Worm (Caenorhabditis elegans) whole organism, L4 larva: ENCODE data around the gene C14H10.2.

Experiments used
- D1046.2 ChIP-seq: fragments of 200-800 bp; sonication (Bioruptor generic); IDR thresholded peaks from 2 replicates; pipeline ENCODE4 v1.3.6; 2022; ENCODE audit warnings: missing genetic modification characterization, missing compliant biosample characterization
- R02D3.7 ChIP-seq: fragments of 150-350 bp; sonication (generic microtip); optimal IDR thresholded peaks from 3 replicates; lab custom pipeline; 2014; ENCODE audit warnings: missing biosample characterization, missing genetic modification characterization
- Y105C5A.15 ChIP-seq: fragments of 200-800 bp; sonication (Bioruptor generic); IDR thresholded peaks from 2 replicates; pipeline ENCODE4 v1.3.6; 2022; ENCODE audit warnings: missing genetic modification characterization, missing compliant biosample characterization
- Y48G9A.11 ChIP-seq: fragments of 200-800 bp; sonication (Bioruptor generic); IDR thresholded peaks from 2 replicates; pipeline ENCODE4 v1.3.6; 2022; ENCODE audit warnings: missing genetic modification reagents, missing genetic modification characterization, missing compliant biosample characterization
- Y5F2A.4 ChIP-seq: fragments of 200-800 bp; sonication (Bioruptor generic); optimal IDR thresholded peaks from 2 replicates; lab custom pipeline; 2018; ENCODE audit warnings: mild to moderate bottlenecking, missing genetic modification characterization, missing compliant biosample characterization
- aly-2 ChIP-seq: sonication (generic microtip); optimal IDR thresholded peaks from 2 replicates; lab custom pipeline; 2018; ENCODE audit warnings: missing biosample characterization, missing genetic modification characterization
- ceh-20 ChIP-seq: fragments of 200-800 bp; sonication (Bioruptor generic); IDR thresholded peaks from 2 replicates; pipeline ENCODE4 v1.3.6; 2022; ENCODE audit warnings: missing genetic modification reagents, missing genetic modification characterization, missing compliant biosample characterization
- ceh-28 ChIP-seq: fragments of 150-350 bp; optimal IDR thresholded peaks from 2 replicates; lab custom pipeline; 2014; ENCODE audit warnings: missing biosample characterization, missing genetic modification reagents, missing genetic modification characterization
- ceh-44 ChIP-seq: fragments of 200-800 bp; sonication (Bioruptor generic); IDR thresholded peaks from 2 replicates; pipeline ENCODE4 v1.3.6; 2022; ENCODE audit warnings: missing genetic modification reagents, missing genetic modification characterization, missing compliant biosample characterization
- ceh-62 ChIP-seq: sonication (generic microtip); optimal IDR thresholded peaks from 2 replicates; lab custom pipeline; 2017; ENCODE audit warnings: missing biosample characterization, missing genetic modification characterization
- ceh-82 ChIP-seq: sonication (generic microtip); optimal IDR thresholded peaks from 2 replicates; lab custom pipeline; 2017; ENCODE audit warnings: missing biosample characterization, missing genetic modification characterization
- cey-2 ChIP-seq: sonication (generic microtip); optimal IDR thresholded peaks from 3 replicates; lab custom pipeline; 2017; ENCODE audit warnings: missing genetic modification characterization, mild to moderate bottlenecking, missing compliant biosample characterization, antibody characterized with exemption, borderline replicate concordance; ENCODE audit not compliant: insufficient read depth
- daf-16 ChIP-seq, 3 experiments: sonication (generic microtip); optimal IDR thresholded peaks; 2 replicates each; lab custom pipeline; 2016 to 2017; ENCODE audit warnings: missing genetic modification characterization in 3 of 3, missing genetic modification reagents in 3 of 3, mild to moderate bottlenecking in 2 of 3, missing compliant biosample characterization in 2 of 3, missing biosample characterization in 1 of 3, moderate library complexity in 1 of 3
- daf-19 ChIP-seq: fragments of 200-800 bp; sonication (Bioruptor generic); conservative IDR thresholded peaks from 2 replicates; pipeline ENCODE4 v1.3.6; 2022; ENCODE audit warnings: missing genetic modification characterization, missing compliant biosample characterization
- daf-8 ChIP-seq: fragments of 200-800 bp; sonication (Bioruptor generic); IDR thresholded peaks from 2 replicates; pipeline ENCODE4 v1.3.6; 2022; ENCODE audit warnings: missing genetic modification characterization, missing compliant biosample characterization
- dmd-6 ChIP-seq: fragments of 200-800 bp; sonication (Bioruptor generic); IDR thresholded peaks from 2 replicates; pipeline ENCODE4 v1.3.6; 2022; ENCODE audit warnings: missing genetic modification reagents, missing genetic modification characterization, missing compliant biosample characterization
- dmd-8 ChIP-seq: fragments of 200-800 bp; sonication (Bioruptor generic); IDR thresholded peaks from 2 replicates; pipeline ENCODE4 v1.3.6; 2022; ENCODE audit warnings: missing genetic modification characterization, missing compliant biosample characterization
- dmd-9 ChIP-seq: fragments of 200-800 bp; sonication (Bioruptor generic); IDR thresholded peaks from 2 replicates; pipeline ENCODE4 v1.3.6; 2022; ENCODE audit warnings: missing genetic modification reagents, missing genetic modification characterization, missing compliant biosample characterization
- dve-1 ChIP-seq: sonication (generic microtip); optimal IDR thresholded peaks from 2 replicates; lab custom pipeline; 2017; ENCODE audit warnings: antibody characterized with exemption, mild to moderate bottlenecking, missing genetic modification characterization, missing compliant biosample characterization; ENCODE audit not compliant: insufficient read depth
- fkh-10 ChIP-seq: fragments of 150-350 bp; optimal IDR thresholded peaks from 2 replicates; lab custom pipeline; 2014; ENCODE audit warnings: missing biosample characterization, missing genetic modification reagents, missing genetic modification characterization
- fos-1 ChIP-seq: fragments of 150-350 bp; optimal IDR thresholded peaks from 2 replicates; lab custom pipeline; 2014; ENCODE audit warnings: missing biosample characterization, missing genetic modification characterization
- hlh-11 ChIP-seq: fragments of 200-800 bp; sonication (Bioruptor generic); optimal IDR thresholded peaks from 2 replicates; lab custom pipeline; 2018; ENCODE audit warnings: mild to moderate bottlenecking, missing genetic modification characterization, missing compliant biosample characterization
- hmg-1.1 ChIP-seq: fragments of 200-800 bp; sonication (Bioruptor generic); IDR thresholded peaks from 2 replicates; pipeline ENCODE4 v1.3.6; 2022; ENCODE audit warnings: missing genetic modification reagents, missing genetic modification characterization, missing compliant biosample characterization
- lim-7 ChIP-seq: fragments of 200-800 bp; sonication (Bioruptor generic); IDR thresholded peaks from 2 replicates; pipeline ENCODE4 v1.3.6; 2022; ENCODE audit warnings: missing genetic modification characterization, missing compliant biosample characterization
- lin-1 ChIP-seq: fragments of 200-800 bp; sonication (Bioruptor generic); IDR thresholded peaks from 2 replicates; pipeline ENCODE4 v1.3.6; 2022; ENCODE audit warnings: missing genetic modification reagents, missing genetic modification characterization, missing compliant biosample characterization
- lin-13 ChIP-seq: fragments of 150-350 bp; optimal IDR thresholded peaks from 2 replicates; lab custom pipeline; 2014; ENCODE audit warnings: missing biosample characterization, missing genetic modification reagents, missing genetic modification characterization
- lin-15B ChIP-seq: fragments of 150-350 bp; sonication (generic microtip); optimal IDR thresholded peaks from 3 replicates; lab custom pipeline; 2014; ENCODE audit warnings: missing biosample characterization, missing genetic modification characterization
- lin-29 ChIP-seq: fragments of 200-800 bp; sonication (Bioruptor generic); IDR thresholded peaks from 2 replicates; pipeline ENCODE4 v1.3.6; 2022; ENCODE audit warnings: missing genetic modification reagents, missing genetic modification characterization, missing compliant biosample characterization
- lin-38 ChIP-seq: fragments of 200-800 bp; sonication (Bioruptor generic); IDR thresholded peaks from 2 replicates; pipeline ENCODE4 v1.3.6; 2022; ENCODE audit warnings: missing genetic modification reagents, missing genetic modification characterization, missing compliant biosample characterization
- lin-39 ChIP-seq: fragments of 150-350 bp; optimal IDR thresholded peaks from 2 replicates; lab custom pipeline; 2014; ENCODE audit warnings: missing biosample characterization, missing genetic modification reagents, missing genetic modification characterization
- lir-3 ChIP-seq: sonication (generic microtip); optimal IDR thresholded peaks from 2 replicates; lab custom pipeline; 2016; ENCODE audit warnings: mild to moderate bottlenecking, missing genetic modification characterization, missing compliant biosample characterization
- lsy-2 ChIP-seq, 2 experiments: fragments of 150-350 bp in 1 of 2; sonication (generic microtip) in 1 of 2; optimal IDR thresholded peaks; 2 replicates each; lab custom pipeline; 2014 to 2017; ENCODE audit warnings: missing biosample characterization in 2 of 2, missing genetic modification characterization in 2 of 2
- madf-5 ChIP-seq, 2 experiments: fragments of 200-800 bp; sonication (Bioruptor generic); IDR thresholded peaks; 2 replicates each; pipeline ENCODE4 v1.3.6; 2022; ENCODE audit warnings: missing compliant biosample characterization in 2 of 2, missing genetic modification characterization in 2 of 2
- mep-1 ChIP-seq: fragments of 150-350 bp; sonication (generic microtip); optimal IDR thresholded peaks from 3 replicates; lab custom pipeline; 2014; ENCODE audit warnings: missing biosample characterization, missing genetic modification characterization
- mxl-2 ChIP-seq: fragments of 200-800 bp; sonication (Bioruptor generic); conservative IDR thresholded peaks from 2 replicates; pipeline ENCODE4 v1.3.6; 2022; ENCODE audit warnings: missing genetic modification reagents, missing genetic modification characterization, missing compliant biosample characterization
- mxl-3 ChIP-seq: fragments of 200-800 bp; sonication (Bioruptor generic); optimal IDR thresholded peaks from 2 replicates; lab custom pipeline; 2018; ENCODE audit warnings: mild to moderate bottlenecking, missing genetic modification characterization, missing compliant biosample characterization
- nhr-10 ChIP-seq: fragments of 150-350 bp; optimal IDR thresholded peaks from 2 replicates; lab custom pipeline; 2014; ENCODE audit warnings: missing biosample characterization, missing genetic modification characterization
- nhr-11 ChIP-seq: fragments of 150-350 bp; optimal IDR thresholded peaks from 2 replicates; lab custom pipeline; 2014; ENCODE audit warnings: missing biosample characterization, missing genetic modification characterization
- nhr-111 ChIP-seq: fragments of 200-800 bp; sonication (Bioruptor generic); optimal IDR thresholded peaks from 2 replicates; lab custom pipeline; 2018; ENCODE audit warnings: mild to moderate bottlenecking, missing genetic modification characterization, missing compliant biosample characterization
- nhr-237 ChIP-seq: sonication (generic microtip); optimal IDR thresholded peaks from 2 replicates; lab custom pipeline; 2017; ENCODE audit warnings: missing biosample characterization, missing genetic modification characterization
- nhr-28 ChIP-seq: fragments of 150-350 bp; optimal IDR thresholded peaks from 2 replicates; lab custom pipeline; 2014; ENCODE audit warnings: missing biosample characterization, missing genetic modification characterization
- nhr-41 ChIP-seq: fragments of 200-800 bp; sonication (Bioruptor generic); IDR thresholded peaks from 2 replicates; pipeline ENCODE4 v1.3.6; 2022; ENCODE audit warnings: missing genetic modification reagents, missing genetic modification characterization, missing compliant biosample characterization
- nhr-48 ChIP-seq: sonication (generic microtip); optimal IDR thresholded peaks from 2 replicates; lab custom pipeline; 2016; ENCODE audit warnings: mild to moderate bottlenecking, missing genetic modification characterization, missing compliant biosample characterization
- rbr-2 ChIP-seq: sonication (generic microtip); optimal IDR thresholded peaks from 2 replicates; lab custom pipeline; 2016; ENCODE audit warnings: missing genotype, missing genetic modification characterization, missing compliant biosample characterization
- saeg-2 ChIP-seq: fragments of 200-800 bp; sonication (Bioruptor generic); IDR thresholded peaks from 2 replicates; pipeline ENCODE4 v1.3.6; 2022; ENCODE audit warnings: missing genetic modification reagents, missing genetic modification characterization, missing compliant biosample characterization
- spr-3 ChIP-seq: fragments of 200-800 bp; sonication (Bioruptor generic); optimal IDR thresholded peaks from 2 replicates; lab custom pipeline; 2018; ENCODE audit warnings: mild to moderate bottlenecking, missing genetic modification characterization, missing compliant biosample characterization
- tag-97 ChIP-seq: fragments of 200-800 bp; sonication (Bioruptor generic); IDR thresholded peaks from 2 replicates; pipeline ENCODE4 v1.3.6; 2022; ENCODE audit warnings: missing genetic modification characterization, missing compliant biosample characterization
- tra-1 ChIP-seq: fragments of 200-800 bp; sonication (Bioruptor generic); IDR thresholded peaks from 2 replicates; pipeline ENCODE4 v1.3.6; 2022; ENCODE audit warnings: missing genetic modification reagents, missing genetic modification characterization, missing compliant biosample characterization
- unc-62 ChIP-seq, 3 experiments: fragments of 150-350 bp in 1 of 3; sonication (generic microtip); optimal IDR thresholded peaks in 2 of 3; peaks in 1 of 3; 1 replicate in 1 of 3; 2 replicates in 2 of 3; lab custom pipeline; 2014 to 2017; ENCODE audit warnings: missing biosample characterization in 3 of 3, missing genetic modification characterization in 3 of 3, missing genetic modification reagents in 3 of 3, missing genotype in 1 of 3
- vab-7 ChIP-seq: fragments of 200-800 bp; sonication (Bioruptor generic); IDR thresholded peaks from 2 replicates; pipeline ENCODE4 v1.3.6; 2022; ENCODE audit warnings: missing genetic modification reagents, missing genetic modification characterization, missing compliant biosample characterization
- ztf-11 ChIP-seq: fragments of 150-350 bp; optimal IDR thresholded peaks from 2 replicates; lab custom pipeline; 2014; ENCODE audit warnings: missing biosample characterization, missing genetic modification characterization
- ztf-7 ChIP-seq: fragments of 150-350 bp; optimal IDR thresholded peaks from 2 replicates; lab custom pipeline; 2014; ENCODE audit warnings: missing biosample characterization, missing genetic modification characterization

Gene C14H10.2

ce11 chrX:10218779-10219178 lies 33.9 kb downstream of the C14H10.2 start, which contains the start of gene F44A6.5 (continued):
- TF ChIP-seq nhr-111 (GFP tag; lab: Kevin White, UChicago) (no peak), hmg-1.1 (GFP tag; lab: Robert Waterston, UW) (no peak), rbr-2 (tag; lab: Kevin White, UChicago) (no peak), lim-7 (GFP tag; lab: Robert Waterston, UW) (no peak), vab-7 (GFP tag; lab: Robert Waterston, UW) (no peak), tag-97 (GFP tag; lab: Robert Waterston, UW) (no peak), ztf-11 (tag; lab: Kevin White, UChicago) (no peak), aly-2 (tag; lab: Kevin White, UChicago) (no peak), Y48G9A.11 (GFP tag; lab: Robert Waterston, UW) (no peak), dmd-6 (peak; percentile 56; the same call in 1 of the 2 replicates), mxl-2 (GFP tag; lab: Robert Waterston, UW) (no peak), nhr-41 (no peak), ceh-62 (tag; lab: Kevin White, UChicago) (no peak), ceh-28 (tag; lab: Kevin White, UChicago) (no peak), nhr-11 (peak; percentile 40), daf-8 (GFP tag; lab: Robert Waterston, UW) (no peak), nhr-48 (tag; lab: Kevin White, UChicago) (peak; percentile 79), ztf-7 (tag; lab: Kevin White, UChicago) (peak; percentile 20), dmd-8 (GFP tag; lab: Robert Waterston, UW) (no peak), spr-3 (GFP tag; lab: Kevin White, UChicago) (no peak), cey-2 (tag; lab: Kevin White, UChicago) (no peak), dve-1 (peak; percentile 91), lin-13 (no peak), unc-62 (GFP tag; optimal IDR thresholded peaks at IDR 0.05 in 1 of 2; lab: Kevin White, UChicago) (peak in 1 of 2 experiments; percentile 15), unc-62 (tag; optimal IDR thresholded peaks at IDR 0.05; lab: Kevin White, UChicago) (no peak), nhr-10 (no peak), lsy-2 (tag; optimal IDR thresholded peaks at IDR 0.05; lab: Kevin White, UChicago) (peak in 1 of 2 experiments; percentile 42), Y5F2A.4 (no peak), madf-5 (GFP tag; IDR thresholded peaks at IDR 0.05; lab: Robert Waterston, UW) (no peak), lir-3 (no peak), Y105C5A.15 (GFP tag; lab: Robert Waterston, UW) (no peak), fkh-10 (GFP tag; lab: Kevin White, UChicago) (no peak), tra-1 (GFP tag; lab: Robert Waterston, UW) (no peak), ceh-82 (no peak), ceh-20 (GFP tag; lab: Robert Waterston, UW) (no peak), lin-29 (GFP tag; lab: Robert Waterston, UW) (no peak), daf-16 (GFP tag; optimal IDR thresholded peaks at IDR 0.05; lab: Kevin White, UChicago) (no peak), daf-16 (tag; optimal IDR thresholded peaks at IDR 0.05; lab: Kevin White, UChicago) (peak; percentile 90), lin-1 (GFP tag; lab: Robert Waterston, UW) (no peak), fos-1 (no peak), lin-39 (no peak), daf-19 (no peak), saeg-2 (GFP tag; lab: Robert Waterston, UW) (no peak), hlh-11 (tag; lab: Kevin White, UChicago) (peak; percentile 86), lin-38 (GFP tag; lab: Robert Waterston, UW) (no peak), D1046.2 (GFP tag; lab: Robert Waterston, UW) (no peak), nhr-28 (tag; lab: Kevin White, UChicago) (peak; percentile 89), R02D3.7 (tag; lab: Kevin White, UChicago) (no peak), nhr-237 (tag; lab: Kevin White, UChicago) (no peak), mxl-3 (GFP tag; lab: Kevin White, UChicago) (peak; percentile 20), ceh-44 (no peak), mep-1 (tag; lab: Kevin White, UChicago) (peak; percentile 70), lin-15B (no peak), dmd-9 (GFP tag; lab: Robert Waterston, UW) (no peak)
